Worm (Caenorhabditis elegans) whole organism, midembryonic: ENCODE results near the gene F08F8.11.

ENCODE experiments used
- T22C8.4 ChIP-seq: fragments of 200-800 bp; sonication (Bioruptor generic); IDR thresholded peaks from 2 replicates; pipeline ENCODE4 v1.3.6; 2022; ENCODE audit warnings: missing genetic modification characterization, missing compliant biosample characterization
- cog-1 ChIP-seq: sonication (generic microtip); optimal IDR thresholded peaks from 2 replicates; lab custom pipeline; 2016; ENCODE audit warnings: missing genetic modification characterization, missing compliant biosample characterization
- flt-1 ChIP-seq: fragments of 200-800 bp; sonication (Bioruptor generic); IDR thresholded peaks from 2 replicates; pipeline ENCODE4 v1.3.6; 2022; ENCODE audit warnings: missing genetic modification characterization, missing compliant biosample characterization
- klf-2 ChIP-seq: fragments of 200-800 bp; sonication (Bioruptor generic); conservative IDR thresholded peaks from 2 replicates; pipeline ENCODE4 v1.3.6; 2022; ENCODE audit warnings: missing genetic modification reagents, missing genetic modification characterization, missing compliant biosample characterization
- med-1 ChIP-seq: sonication (generic microtip); optimal IDR thresholded peaks from 2 replicates; lab custom pipeline; 2017; ENCODE audit warnings: missing genetic modification characterization, mild to moderate bottlenecking, missing compliant biosample characterization, antibody characterized with exemption, missing genetic modification reagents; ENCODE audit not compliant: insufficient read depth
- ref-1 ChIP-seq: fragments of 200-800 bp; sonication (Bioruptor generic); conservative IDR thresholded peaks from 2 replicates; pipeline ENCODE4 v1.3.6; 2022; ENCODE audit warnings: missing genetic modification reagents, missing genetic modification characterization, missing compliant biosample characterization
- tab-1 ChIP-seq: fragments of 200-800 bp; sonication (Bioruptor generic); IDR thresholded peaks from 2 replicates; pipeline ENCODE4 v1.3.6; 2022; ENCODE audit warnings: missing genetic modification characterization, missing compliant biosample characterization
- ztf-23 ChIP-seq: fragments of 200-800 bp; sonication (Bioruptor generic); IDR thresholded peaks from 2 replicates; pipeline ENCODE4 v1.3.6; 2022; ENCODE audit warnings: missing genetic modification reagents, missing genetic modification characterization, missing compliant biosample characterization
- ztf-29 ChIP-seq: fragments of 200-800 bp; sonication (Bioruptor generic); IDR thresholded peaks from 2 replicates; pipeline ENCODE4 v1.3.6; 2022; ENCODE audit warnings: missing genetic modification reagents, missing genetic modification characterization, missing compliant biosample characterization

ce11 chrIII:7347049-7347448 lies 18.7 kb upstream of the F08F8.11 start, which contains the start of gene F08F8.7:
- TF ChIP-seq flt-1 (no peak), ztf-29 (GFP tag; lab: Robert Waterston, UW) (no peak), med-1 (GFP tag; lab: Kevin White, UChicago) (no peak), ref-1 (GFP tag; lab: Robert Waterston, UW) (no peak), tab-1 (GFP tag; lab: Robert Waterston, UW) (no peak), ztf-23 (GFP tag; lab: Robert Waterston, UW) (no peak), cog-1 (tag; lab: Kevin White, UChicago) (no peak), klf-2 (GFP tag; lab: Robert Waterston, UW) (no peak), T22C8.4 (no peak)
